Worm (Caenorhabditis elegans) whole organism, L4 larva: Measurements from ENCODE around the gene C52G5.2.

ENCODE experiments used
- aly-2 ChIP-seq: sonication (generic microtip); optimal IDR thresholded peaks from 2 replicates; lab custom pipeline; 2018; ENCODE audit warnings: missing biosample characterization, missing genetic modification characterization
- fkh-10 ChIP-seq: fragments of 150-350 bp; optimal IDR thresholded peaks from 2 replicates; lab custom pipeline; 2014; ENCODE audit warnings: missing biosample characterization, missing genetic modification reagents, missing genetic modification characterization
- jun-1 ChIP-seq: fragments of 150-350 bp; optimal IDR thresholded peaks from 2 replicates; lab custom pipeline; 2014; ENCODE audit warnings: missing biosample characterization, missing genetic modification reagents, missing genetic modification characterization
- lin-38 ChIP-seq: fragments of 200-800 bp; sonication (Bioruptor generic); IDR thresholded peaks from 2 replicates; pipeline ENCODE4 v1.3.6; 2022; ENCODE audit warnings: missing genetic modification reagents, missing genetic modification characterization, missing compliant biosample characterization
- nhr-76 ChIP-seq: fragments of 150-350 bp; optimal IDR thresholded peaks from 2 replicates; lab custom pipeline; 2014; ENCODE audit warnings: missing biosample characterization, missing genetic modification characterization
- unc-39 ChIP-seq: sonication (generic microtip); optimal IDR thresholded peaks from 2 replicates; lab custom pipeline; 2017; ENCODE audit warnings: missing biosample characterization, missing genetic modification characterization
- zag-1 ChIP-seq: fragments of 150-350 bp; optimal IDR thresholded peaks from 2 replicates; lab custom pipeline; 2014; ENCODE audit warnings: missing biosample characterization, missing genetic modification characterization

DNA sequence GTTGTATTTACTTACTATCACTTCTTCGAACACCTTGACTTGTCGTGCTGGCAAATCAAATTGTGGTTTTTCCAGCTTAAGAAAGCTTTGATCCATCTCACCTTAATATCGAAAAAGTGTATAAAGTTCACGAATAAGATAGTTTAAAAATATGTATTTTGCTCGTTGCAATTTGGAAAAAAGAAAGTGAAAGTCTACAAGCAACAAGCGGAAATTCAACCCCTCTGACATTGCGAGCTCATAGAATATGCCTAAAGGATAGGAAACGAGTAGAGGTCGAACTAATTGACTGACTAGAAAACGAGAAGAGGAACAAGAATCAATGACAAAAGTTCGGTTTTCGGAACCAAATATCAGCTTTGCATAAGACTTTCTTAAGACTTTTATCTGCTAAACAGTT is 20.7 kb downstream of the C52G5.2 start, which contains the start of gene T14G8.4:
- no peak for TF ChIP-seq nhr-76 (tag; lab: Kevin White, UChicago)
- TF ChIP-seq unc-39 (tag; lab: Kevin White, UChicago), result no peak
- no peak for TF ChIP-seq zag-1
- no peak for TF ChIP-seq lin-38 (GFP tag; lab: Robert Waterston, UW)
- no peak for TF ChIP-seq aly-2 (tag; lab: Kevin White, UChicago)
- no peak for TF ChIP-seq fkh-10 (GFP tag; lab: Kevin White, UChicago)
- no peak for TF ChIP-seq jun-1 (tag; lab: Kevin White, UChicago)
